Worm (Caenorhabditis elegans) whole organism, midembryonic: ENCODE measurements around the gene Y39A1A.9.

ENCODE experiments used
- T22C8.4 ChIP-seq: fragments of 200-800 bp; sonication (Bioruptor generic); IDR thresholded peaks from 2 replicates; pipeline ENCODE4 v1.3.6; 2022; ENCODE audit warnings: missing genetic modification characterization, missing compliant biosample characterization
- cog-1 ChIP-seq: sonication (generic microtip); optimal IDR thresholded peaks from 2 replicates; lab custom pipeline; 2016; ENCODE audit warnings: missing genetic modification characterization, missing compliant biosample characterization
- flt-1 ChIP-seq: fragments of 200-800 bp; sonication (Bioruptor generic); IDR thresholded peaks from 2 replicates; pipeline ENCODE4 v1.3.6; 2022; ENCODE audit warnings: missing genetic modification characterization, missing compliant biosample characterization
- klf-2 ChIP-seq: fragments of 200-800 bp; sonication (Bioruptor generic); conservative IDR thresholded peaks from 2 replicates; pipeline ENCODE4 v1.3.6; 2022; ENCODE audit warnings: missing genetic modification reagents, missing genetic modification characterization, missing compliant biosample characterization
- med-1 ChIP-seq: sonication (generic microtip); optimal IDR thresholded peaks from 2 replicates; lab custom pipeline; 2017; ENCODE audit warnings: missing genetic modification characterization, mild to moderate bottlenecking, missing compliant biosample characterization, antibody characterized with exemption, missing genetic modification reagents; ENCODE audit not compliant: insufficient read depth
- ref-1 ChIP-seq: fragments of 200-800 bp; sonication (Bioruptor generic); conservative IDR thresholded peaks from 2 replicates; pipeline ENCODE4 v1.3.6; 2022; ENCODE audit warnings: missing genetic modification reagents, missing genetic modification characterization, missing compliant biosample characterization
- tab-1 ChIP-seq: fragments of 200-800 bp; sonication (Bioruptor generic); IDR thresholded peaks from 2 replicates; pipeline ENCODE4 v1.3.6; 2022; ENCODE audit warnings: missing genetic modification characterization, missing compliant biosample characterization
- ztf-23 ChIP-seq: fragments of 200-800 bp; sonication (Bioruptor generic); IDR thresholded peaks from 2 replicates; pipeline ENCODE4 v1.3.6; 2022; ENCODE audit warnings: missing genetic modification reagents, missing genetic modification characterization, missing compliant biosample characterization
- ztf-29 ChIP-seq: fragments of 200-800 bp; sonication (Bioruptor generic); IDR thresholded peaks from 2 replicates; pipeline ENCODE4 v1.3.6; 2022; ENCODE audit warnings: missing genetic modification reagents, missing genetic modification characterization, missing compliant biosample characterization

Gene Y39A1A.9

DNA sequence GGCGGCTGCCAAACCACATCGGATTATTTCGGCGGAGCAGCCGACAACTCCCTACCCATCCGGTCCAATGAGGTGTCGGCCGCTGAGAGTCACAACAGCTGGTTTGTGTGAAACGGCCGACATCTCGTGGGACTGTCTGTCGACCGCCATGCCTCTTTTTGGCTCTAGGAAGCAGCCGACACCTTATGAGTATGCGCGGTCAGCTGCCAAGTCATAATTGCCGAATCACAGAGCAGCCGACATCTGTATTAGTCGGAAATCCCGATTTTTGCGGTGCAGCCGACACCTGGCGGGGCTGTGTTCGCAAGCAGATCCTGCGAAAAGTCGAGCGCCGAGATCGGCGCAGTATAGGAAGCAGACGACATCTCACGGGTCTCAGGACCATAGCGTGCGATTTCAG, 41.2 kb downstream of the Y39A1A.9 start:
- no peak for TF ChIP-seq klf-2 (GFP tag; lab: Robert Waterston, UW)
- TF ChIP-seq ztf-23 (GFP tag; lab: Robert Waterston, UW), result no peak
- TF ChIP-seq ztf-29, result no peak
- TF ChIP-seq ref-1 (GFP tag; lab: Robert Waterston, UW), result no peak
- no peak for TF ChIP-seq T22C8.4 (GFP tag; lab: Robert Waterston, UW)
- TF ChIP-seq cog-1 (tag; lab: Kevin White, UChicago), result no peak
- no peak for TF ChIP-seq flt-1 (GFP tag; lab: Robert Waterston, UW)
- no peak for TF ChIP-seq tab-1 (GFP tag; lab: Robert Waterston, UW)
- TF ChIP-seq med-1 (GFP tag; lab: Kevin White, UChicago), result no peak

DNA sequence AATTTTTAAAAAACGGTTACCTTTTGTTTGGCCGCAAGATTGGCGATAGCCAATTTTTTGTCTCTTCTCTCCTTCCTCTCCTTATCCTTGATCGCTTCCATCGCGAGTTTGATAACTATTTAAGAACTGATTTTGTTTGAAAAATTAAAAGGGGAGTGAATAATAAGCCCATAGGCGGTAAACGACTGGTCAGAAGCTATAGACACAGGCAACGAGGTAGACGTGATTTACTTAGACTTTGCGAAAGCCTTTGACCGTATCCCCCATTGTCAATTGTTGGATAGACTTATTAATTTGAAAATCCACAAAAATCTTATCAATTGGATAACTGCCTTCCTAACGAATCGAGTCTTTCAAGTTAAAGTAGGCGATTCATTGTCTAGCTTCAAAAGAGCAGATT, 47.1 kb downstream of the Y39A1A.9 start, which contains the start of gene Y45F3A.5:
Gene Y45F3A.5 (minus strand): TSS at position 101 of the 400 bp plus-strand sequence.
- TF ChIP-seq ztf-23 (GFP tag; lab: Robert Waterston, UW) (no peak), cog-1 (tag; lab: Kevin White, UChicago) (no peak), klf-2 (GFP tag; lab: Robert Waterston, UW) (no peak), med-1 (GFP tag; lab: Kevin White, UChicago) (no peak), ztf-29 (no peak)

DNA sequence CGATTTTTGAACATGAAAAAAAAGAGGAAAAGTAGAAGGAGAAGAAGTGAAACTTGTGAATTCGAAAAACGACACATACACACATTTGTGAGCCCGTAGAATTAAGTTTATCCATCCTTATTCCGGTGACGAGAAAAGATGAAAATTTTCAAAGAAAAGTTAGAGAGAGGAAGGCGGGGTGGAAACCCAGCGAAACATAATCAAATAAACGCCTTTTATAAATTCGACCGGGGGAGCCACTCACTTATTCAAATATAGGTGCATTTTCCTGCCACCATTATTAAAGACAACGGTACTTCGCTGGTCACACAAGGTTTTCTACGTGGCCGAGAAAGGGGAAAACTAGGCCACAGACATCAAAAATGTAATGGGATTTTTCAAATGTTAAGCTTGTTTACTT, 49.8 kb downstream of the Y39A1A.9 start:
- TF ChIP-seq ztf-29 (no peak), klf-2 (GFP tag; lab: Robert Waterston, UW) (no peak), med-1 (GFP tag; lab: Kevin White, UChicago) (no peak), tab-1 (GFP tag; lab: Robert Waterston, UW) (no peak), ref-1 (GFP tag; lab: Robert Waterston, UW) (no peak), ztf-23 (GFP tag; lab: Robert Waterston, UW) (no peak), flt-1 (GFP tag; lab: Robert Waterston, UW) (no peak), cog-1 (tag; lab: Kevin White, UChicago) (no peak)

DNA sequence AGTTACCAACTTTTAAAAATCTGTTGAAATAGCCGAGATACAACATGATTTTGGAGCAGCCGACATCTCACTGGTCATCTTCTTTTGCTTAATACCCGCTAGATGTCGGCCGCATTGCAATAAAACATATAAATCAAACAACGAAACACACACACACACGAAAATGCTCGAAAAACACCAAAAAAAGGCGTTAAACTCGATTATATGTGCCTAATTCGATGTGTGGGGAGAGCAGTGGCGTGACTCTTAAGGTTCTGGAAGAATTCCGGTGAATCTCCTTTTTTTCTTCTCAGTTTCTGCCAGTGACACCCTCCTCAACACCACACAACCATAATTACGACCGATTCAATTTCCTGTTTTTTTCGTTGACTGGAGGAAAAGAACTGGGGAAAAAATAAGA, 53.1 kb downstream of the Y39A1A.9 start:
- TF ChIP-seq cog-1 (tag; lab: Kevin White, UChicago), result no peak
- no peak for TF ChIP-seq ref-1 (GFP tag; lab: Robert Waterston, UW)
- TF ChIP-seq ztf-29, result no peak
- no peak for TF ChIP-seq klf-2 (GFP tag; lab: Robert Waterston, UW)
- no peak for TF ChIP-seq ztf-23 (GFP tag; lab: Robert Waterston, UW)
- TF ChIP-seq flt-1 (GFP tag; lab: Robert Waterston, UW), result no peak
- no peak for TF ChIP-seq med-1 (GFP tag; lab: Kevin White, UChicago)
- no peak for TF ChIP-seq tab-1 (GFP tag; lab: Robert Waterston, UW)
- TF ChIP-seq T22C8.4 (GFP tag; lab: Robert Waterston, UW), result no peak
